Comparison of ENCODE assay signal across 1 fruit fly cellular context in genomic region chr3L:19612172-19612571, dm6.
A peak's percentile ranks its signal among the peaks of the same experiment; 100 is the strongest.
TF ChIP-seq lines count a peak whose summit lies in the region.

Gene Lon, minus strand, starts transcription at chr3L:19612199.
Gene PIG-F, plus strand, starts transcription at chr3L:19612455.

TF ChIP-seq in whole organism, embryonic, 481 proteins besides CTCF, POLR2A, EP300 and RAD21 (continued from another document and continues in another):
- TF ChIP-seq pfk (GFP tag; optimal IDR thresholded peaks at IDR 0.05; lab: Kevin White, UChicago) (peak; percentile 77), run (tag; optimal IDR thresholded peaks at IDR 0.05; lab: Kevin White, UChicago) (peak; percentile 97), Dref (GFP tag; IDR thresholded peaks at IDR 0.05; lab: Robert Waterston, UW) (peak; percentile 43), CG13894 (tag; optimal IDR thresholded peaks at IDR 0.05; lab: Kevin White, UChicago) (peak; percentile 98), Oaz (GFP tag; IDR thresholded peaks at IDR 0.05; lab: Robert Waterston, UW) (peak; percentile 97), NFAT (GFP tag; IDR thresholded peaks at IDR 0.05; lab: Robert Waterston, UW) (peak; percentile 98), chm (GFP tag; IDR thresholded peaks at IDR 0.05; lab: Robert Waterston, UW) (peak; percentile 94), CG10274 (GFP tag; optimal IDR thresholded peaks at IDR 0.05; lab: Kevin White, UChicago) (peak; percentile 95), eyg (GFP tag; optimal IDR thresholded peaks at IDR 0.05; lab: Kevin White, UChicago) (peak; percentile 94), CG30431 (GFP tag; optimal IDR thresholded peaks at IDR 0.05; lab: Kevin White, UChicago) (peak; percentile 99), CG1233 (GFP tag; optimal IDR thresholded peaks at IDR 0.05; lab: Kevin White, UChicago) (peak; percentile 99), Hmr (GFP tag; optimal IDR thresholded peaks at IDR 0.05; lab: Kevin White, UChicago) (peak; percentile 99), nerfin-2 (GFP tag; IDR thresholded peaks at IDR 0.05; lab: Robert Waterston, UW; ENCODE audit: partially characterized antibody) (peak; percentile 79), CG18476 (GFP tag; optimal IDR thresholded peaks at IDR 0.05; lab: Kevin White, UChicago) (peak; percentile 99), dm (GFP tag; optimal IDR thresholded peaks at IDR 0.05; lab: Kevin White, UChicago) (peak; percentile 94), Nf-YA (GFP tag; IDR thresholded peaks at IDR 0.05; lab: Robert Waterston, UW) (peak; percentile 93), CG8388 (GFP tag; optimal IDR thresholded peaks at IDR 0.05; lab: Kevin White, UChicago) (peak; percentile 98), CG32532 (GFP tag; IDR thresholded peaks at IDR 0.05; lab: Robert Waterston, UW) (peak; percentile 99), ERR (GFP tag; optimal IDR thresholded peaks at IDR 0.05; lab: Kevin White, UChicago) (peak; percentile 95), unc-4 (GFP tag; IDR thresholded peaks at IDR 0.05; lab: Robert Waterston, UW; ENCODE audit: partially characterized antibody) (peak; percentile 51; the same call in 1 of the 2 replicates), CG11504 (tag; optimal IDR thresholded peaks at IDR 0.05; lab: Kevin White, UChicago) (peak; percentile 98), trh (GFP tag; optimal IDR thresholded peaks at IDR 0.05; lab: Kevin White, UChicago) (peak; percentile 98), CG1529 (GFP tag; optimal IDR thresholded peaks at IDR 0.05; lab: Kevin White, UChicago) (peak; percentile 99), cwo (GFP tag; optimal IDR thresholded peaks at IDR 0.05; lab: Kevin White, UChicago) (peak; percentile 96), Hr3 (GFP tag; optimal IDR thresholded peaks at IDR 0.05; lab: Kevin White, UChicago) (peak; percentile 100), Dad (GFP tag; optimal IDR thresholded peaks at IDR 0.05; lab: Kevin White, UChicago) (peak; percentile 98), caup (GFP tag; optimal IDR thresholded peaks at IDR 0.05; lab: Kevin White, UChicago; ENCODE audit: severe bottlenecking) (peak; percentile 99), E2f1 (GFP tag; IDR thresholded peaks at IDR 0.05; lab: Robert Waterston, UW) (peak; percentile 98), Awh (GFP tag; IDR thresholded peaks at IDR 0.05; lab: Robert Waterston, UW) (peak; percentile 95), pum (GFP tag; optimal IDR thresholded peaks at IDR 0.05; lab: Kevin White, UChicago) (peak; percentile 99), az2 (GFP tag; optimal IDR thresholded peaks at IDR 0.05; lab: Kevin White, UChicago) (peak; percentile 100), her (GFP tag; optimal IDR thresholded peaks at IDR 0.05; lab: Kevin White, UChicago) (peak; percentile 93), row (GFP tag; IDR thresholded peaks at IDR 0.05; lab: Robert Waterston, UW) (peak; percentile 99), MTF-1 (GFP tag; optimal IDR thresholded peaks at IDR 0.05; lab: Kevin White, UChicago; ENCODE audit: borderline replicate concordance) (peak; percentile 96), salm (tag; optimal IDR thresholded peaks at IDR 0.05; lab: Kevin White, UChicago) (peak; percentile 98), CG10654 (GFP tag; optimal IDR thresholded peaks at IDR 0.05; lab: Kevin White, UChicago) (peak; percentile 99), scrt (GFP tag; optimal IDR thresholded peaks at IDR 0.05; lab: Kevin White, UChicago) (peak; percentile 95), chif (GFP tag; optimal IDR thresholded peaks at IDR 0.05; lab: Kevin White, UChicago) (peak; percentile 98 to 99), mam (GFP tag; optimal IDR thresholded peaks at IDR 0.05; lab: Kevin White, UChicago) (peak; percentile 99), H2.0 (GFP tag; IDR thresholded peaks at IDR 0.05; lab: Robert Waterston, UW) (peak; percentile 96), CG7928 (GFP tag; optimal IDR thresholded peaks at IDR 0.05; lab: Kevin White, UChicago) (peak; percentile 84), Dfd (GFP tag; optimal IDR thresholded peaks at IDR 0.05; lab: Kevin White, UChicago) (peak in 1 of 2 experiments; percentile 85), CG3838 (GFP tag; optimal IDR thresholded peaks at IDR 0.05; lab: Kevin White, UChicago) (peak; percentile 94), Sox100B (GFP tag; optimal IDR thresholded peaks at IDR 0.05; lab: Kevin White, UChicago) (peak; percentile 100), CG6272 (GFP tag; IDR thresholded peaks at IDR 0.05; lab: Robert Waterston, UW) (peak; percentile 98), vnd (GFP tag; IDR thresholded peaks at IDR 0.05; lab: Robert Waterston, UW; ENCODE audit: partially characterized antibody) (peak; percentile 60), ac (GFP tag; optimal IDR thresholded peaks at IDR 0.05; lab: Kevin White, UChicago) (peak; percentile 99), oc (tag; optimal IDR thresholded peaks at IDR 0.05; lab: Kevin White, UChicago) (peak; percentile 98), CG1647 (GFP tag; optimal IDR thresholded peaks at IDR 0.05; lab: Kevin White, UChicago) (peak; percentile 98), CG17186 (GFP tag; optimal IDR thresholded peaks at IDR 0.05; lab: Kevin White, UChicago) (peak; percentile 90), h (optimal IDR thresholded peaks at IDR 0.05; lab: Kevin White, UChicago) (no peak), Doc3 (GFP tag; IDR thresholded peaks at IDR 0.05; lab: Robert Waterston, UW; ENCODE audit: partially characterized antibody) (no peak; the same call in 2 of the 3 replicates), cg (GFP tag; optimal IDR thresholded peaks at IDR 0.05; lab: Kevin White, UChicago) (no peak), Deaf1 (tag; optimal IDR thresholded peaks at IDR 0.05; lab: Kevin White, UChicago) (peak; percentile 88), CG3995 (GFP tag; optimal IDR thresholded peaks at IDR 0.05; lab: Kevin White, UChicago) (peak; percentile 88), CG15479 (GFP tag; optimal IDR thresholded peaks at IDR 0.05; lab: Kevin White, UChicago) (peak; percentile 78), Camta (GFP tag; optimal IDR thresholded peaks at IDR 0.05; lab: Kevin White, UChicago) (peak; percentile 99), pb (GFP tag; optimal IDR thresholded peaks at IDR 0.05; lab: Kevin White, UChicago) (peak; percentile 92), aop (GFP tag; IDR thresholded peaks at IDR 0.05; lab: Robert Waterston, UW) (peak; percentile 59; the same call in 1 of the 2 replicates), CG16813 (GFP tag; IDR thresholded peaks at IDR 0.05; lab: Robert Waterston, UW; ENCODE audit: partially characterized antibody) (peak; percentile 74), slbo (GFP tag; IDR thresholded peaks at IDR 0.05; lab: Robert Waterston, UW) (peak; percentile 99), CG2712 (tag; optimal IDR thresholded peaks at IDR 0.05; lab: Kevin White, UChicago) (peak; percentile 99), Eip74EF (GFP tag; optimal IDR thresholded peaks at IDR 0.05; lab: Kevin White, UChicago) (peak in 1 of 2 experiments; percentile 97), p53 (GFP tag; optimal IDR thresholded peaks at IDR 0.05; lab: Kevin White, UChicago) (peak; percentile 93), Ssrp (tag; optimal IDR thresholded peaks at IDR 0.05; lab: Kevin White, UChicago) (peak; percentile 99), Mrtf (GFP tag; IDR thresholded peaks at IDR 0.05; lab: Robert Waterston, UW) (peak; percentile 98), Hey (tag; optimal IDR thresholded peaks at IDR 0.05; lab: Kevin White, UChicago) (peak; percentile 91), CHES-1-like (GFP tag; optimal IDR thresholded peaks at IDR 0.05; lab: Kevin White, UChicago) (peak; percentile 97), CG12071 (GFP tag; optimal IDR thresholded peaks at IDR 0.05; lab: Kevin White, UChicago) (peak; percentile 93), Nf-YB (GFP tag; optimal IDR thresholded peaks at IDR 0.05; lab: Kevin White, UChicago) (peak; percentile 90), CG17385 (GFP tag; optimal IDR thresholded peaks at IDR 0.05; lab: Kevin White, UChicago) (peak; percentile 98), ATbp (GFP tag; optimal IDR thresholded peaks at IDR 0.05; lab: Kevin White, UChicago) (peak; percentile 98), ase (GFP tag; IDR thresholded peaks at IDR 0.05; lab: Robert Waterston, UW) (peak; percentile 98), CG15601 (tag; optimal IDR thresholded peaks at IDR 0.05; lab: Kevin White, UChicago) (peak; percentile 98), CG11247 (GFP tag; IDR thresholded peaks at IDR 0.05; lab: Robert Waterston, UW) (peak; percentile 98), HmgZ (tag; optimal IDR thresholded peaks at IDR 0.05; lab: Kevin White, UChicago) (peak; percentile 98), CG2199 (GFP tag; IDR thresholded peaks at IDR 0.05; lab: Robert Waterston, UW) (peak; percentile 95), CG4282 (GFP tag; optimal IDR thresholded peaks at IDR 0.05; lab: Kevin White, UChicago) (peak; percentile 98), dmrt11E (tag; optimal IDR thresholded peaks at IDR 0.05; lab: Kevin White, UChicago) (peak; percentile 99), CG4404 (GFP tag; IDR thresholded peaks at IDR 0.05; lab: Robert Waterston, UW) (peak; percentile 99), CG17802 (tag; optimal IDR thresholded peaks at IDR 0.05; lab: Kevin White, UChicago) (peak; percentile 91), gt (GFP tag; IDR thresholded peaks at IDR 0.05; lab: Robert Waterston, UW) (peak; percentile 95), CG10267 (tag; optimal IDR thresholded peaks at IDR 0.05; lab: Kevin White, UChicago) (peak; percentile 100), crp (GFP tag; optimal IDR thresholded peaks at IDR 0.05; lab: Kevin White, UChicago) (peak; percentile 46 to 78), CG6689 (GFP tag; IDR thresholded peaks at IDR 0.05; lab: Robert Waterston, UW) (peak; percentile 99), CG17912 (GFP tag; optimal IDR thresholded peaks at IDR 0.05; lab: Kevin White, UChicago) (peak; percentile 97), C15 (GFP tag; IDR thresholded peaks at IDR 0.05; lab: Robert Waterston, UW) (peak; percentile 95), sima (GFP tag; optimal IDR thresholded peaks at IDR 0.05; lab: Kevin White, UChicago) (peak; percentile 92), CG10321 (GFP tag; IDR thresholded peaks at IDR 0.05; lab: Robert Waterston, UW) (peak; percentile 85), ftz-f1 (GFP tag; optimal IDR thresholded peaks at IDR 0.05; lab: Kevin White, UChicago) (peak; percentile 90), CG12219 (GFP tag; optimal IDR thresholded peaks at IDR 0.05; lab: Kevin White, UChicago) (peak; percentile 96), CG3407 (GFP tag; optimal IDR thresholded peaks at IDR 0.05; lab: Kevin White, UChicago) (peak; percentile 98), HHEX (GFP tag; optimal IDR thresholded peaks at IDR 0.05; lab: Kevin White, UChicago) (peak; percentile 99), gce (GFP tag; IDR thresholded peaks at IDR 0.05; lab: Robert Waterston, UW) (peak; percentile 95), bigmax (GFP tag; optimal IDR thresholded peaks at IDR 0.05; lab: Kevin White, UChicago) (peak; percentile 65), Opbp (GFP tag; IDR thresholded peaks at IDR 0.05; lab: Robert Waterston, UW; ENCODE audit: partially characterized antibody) (no peak), CG4730 (GFP tag; IDR thresholded peaks at IDR 0.05; lab: Robert Waterston, UW) (peak; percentile 97), CG30403 (GFP tag; optimal IDR thresholded peaks at IDR 0.05; lab: Kevin White, UChicago) (peak; percentile 100), Trl (optimal IDR thresholded peaks at IDR 0.05; lab: Kevin White, UChicago) (no peak), Trl (GFP tag; optimal IDR thresholded peaks at IDR 0.05; lab: Kevin White, UChicago) (peak; percentile 98), Atf-2 (GFP tag; optimal IDR thresholded peaks at IDR 0.05; lab: Kevin White, UChicago) (peak; percentile 98), CG9797 (GFP tag; optimal IDR thresholded peaks at IDR 0.05; lab: Kevin White, UChicago) (peak; percentile 68), shn (GFP tag; optimal IDR thresholded peaks at IDR 0.05; lab: Kevin White, UChicago) (peak; percentile 97), maf-S (GFP tag; optimal IDR thresholded peaks at IDR 0.05; lab: Kevin White, UChicago) (peak; percentile 98), sens (GFP tag; lab: Kevin White, UChicago) (peak; percentile 100), CG15269 (tag; optimal IDR thresholded peaks at IDR 0.05; lab: Kevin White, UChicago) (peak; percentile 99), insv (GFP tag; optimal IDR thresholded peaks at IDR 0.05; lab: Kevin White, UChicago) (peak; percentile 39 to 86), psq (GFP tag; optimal IDR thresholded peaks at IDR 0.05; lab: Kevin White, UChicago) (peak; percentile 96), hbn (GFP tag; IDR thresholded peaks at IDR 0.05; lab: Robert Waterston, UW; ENCODE audit: partially characterized antibody) (peak; percentile 47; the same call in 1 of the 2 replicates), CG15696 (tag; optimal IDR thresholded peaks at IDR 0.05; lab: Kevin White, UChicago) (peak; percentile 100), stwl (tag; optimal IDR thresholded peaks at IDR 0.05; lab: Kevin White, UChicago) (peak; percentile 97), schlank (tag; optimal IDR thresholded peaks at IDR 0.05; lab: Kevin White, UChicago) (peak; percentile 93), abd-A (tag; optimal IDR thresholded peaks at IDR 0.05; lab: Kevin White, UChicago) (no peak), CG8944 (GFP tag; optimal IDR thresholded peaks at IDR 0.05; lab: Kevin White, UChicago) (peak; percentile 97), zfh2 (GFP tag; optimal IDR thresholded peaks at IDR 0.05; lab: Kevin White, UChicago) (peak; percentile 99), chn (GFP tag; optimal IDR thresholded peaks at IDR 0.05; lab: Kevin White, UChicago) (peak; percentile 99), B-H1 (GFP tag; IDR thresholded peaks at IDR 0.05; lab: Robert Waterston, UW) (peak; percentile 97), dati (GFP tag; IDR thresholded peaks at IDR 0.05; lab: Robert Waterston, UW) (peak; percentile 93), nerfin-1 (tag; optimal IDR thresholded peaks at IDR 0.05; lab: Kevin White, UChicago) (peak; percentile 99), CG8765 (GFP tag; IDR thresholded peaks at IDR 0.05; lab: Robert Waterston, UW) (peak; percentile 98), CG4617 (GFP tag; optimal IDR thresholded peaks at IDR 0.05; lab: Kevin White, UChicago; ENCODE audit: borderline replicate concordance) (peak; percentile 100), Spps (tag; optimal IDR thresholded peaks at IDR 0.05; lab: Kevin White, UChicago) (peak; percentile 98), Sox102F (GFP tag; optimal IDR thresholded peaks at IDR 0.05; lab: Kevin White, UChicago) (peak; percentile 99), CG6813 (GFP tag; optimal IDR thresholded peaks at IDR 0.05; lab: Kevin White, UChicago) (peak; percentile 99), CG9932 (GFP tag; IDR thresholded peaks at IDR 0.05; lab: Robert Waterston, UW) (peak; percentile 99), Taf1 (GFP tag; IDR thresholded peaks at IDR 0.05; lab: Robert Waterston, UW) (peak; percentile 97), luna (GFP tag; optimal IDR thresholded peaks at IDR 0.05; lab: Kevin White, UChicago) (peak; percentile 95), Mad (GFP tag; optimal IDR thresholded peaks at IDR 0.05; lab: Kevin White, UChicago) (peak; percentile 99), bowl (GFP tag; IDR thresholded peaks at IDR 0.05; lab: Robert Waterston, UW) (peak; percentile 92)
